Worm (Caenorhabditis elegans) whole organism, early embryonic: ENCODE results near the gene dct-16.
"Not testable (repeated sequence)": the region's sequence is repeated elsewhere in the genome, so short reads cannot be mapped to it uniquely, and the experiment has no call there.

Source experiments
- B0310.2 ChIP-seq: sonication (generic microtip); optimal IDR thresholded peaks from 2 replicates; lab custom pipeline; 2016; ENCODE audit warnings: mild to moderate bottlenecking, missing genetic modification characterization, missing compliant biosample characterization
- F13C5.2 ChIP-seq: sonication (generic microtip); optimal IDR thresholded peaks from 2 replicates; lab custom pipeline; 2017; ENCODE audit warnings: mild to moderate bottlenecking, missing genetic modification characterization, inconsistent platforms, missing compliant biosample characterization
- aly-1 ChIP-seq: sonication (generic microtip); optimal IDR thresholded peaks from 2 replicates; lab custom pipeline; 2016; ENCODE audit warnings: missing genetic modification characterization, missing compliant biosample characterization
- ama-1 ChIP-seq: fragments of 150-350 bp; optimal IDR thresholded peaks from 2 replicates; lab custom pipeline; 2014
- ceh-13 ChIP-seq: fragments of 200-800 bp; sonication (Bioruptor generic); optimal IDR thresholded peaks from 2 replicates; lab custom pipeline; 2018; ENCODE audit warnings: mild to moderate bottlenecking, missing genetic modification characterization, missing compliant biosample characterization
- ceh-36 ChIP-seq: sonication (generic microtip); optimal IDR thresholded peaks from 2 replicates; lab custom pipeline; 2016; ENCODE audit warnings: missing genetic modification characterization, inconsistent platforms, missing compliant biosample characterization
- ets-7 ChIP-seq: sonication (generic microtip); optimal IDR thresholded peaks from 2 replicates; lab custom pipeline; 2016; ENCODE audit warnings: missing genotype, missing genetic modification characterization, missing compliant biosample characterization
- flt-1 ChIP-seq: fragments of 200-800 bp; sonication (Bioruptor generic); IDR thresholded peaks from 2 replicates; pipeline ENCODE4 v1.3.6; 2022; ENCODE audit warnings: missing genetic modification characterization, missing compliant biosample characterization
- hmbx-1 ChIP-seq: sonication (generic microtip); optimal IDR thresholded peaks from 2 replicates; lab custom pipeline; 2016; ENCODE audit warnings: mild to moderate bottlenecking, missing genetic modification characterization, missing compliant biosample characterization
- hmg-4 ChIP-seq: fragments of 200-800 bp; sonication (Bioruptor generic); optimal IDR thresholded peaks from 2 replicates; lab custom pipeline; 2018; ENCODE audit warnings: mild to moderate bottlenecking, missing genetic modification characterization, missing compliant biosample characterization
- hnd-1 ChIP-seq: sonication (generic microtip); optimal IDR thresholded peaks from 2 replicates; lab custom pipeline; 2016; ENCODE audit warnings: missing genetic modification characterization, missing compliant biosample characterization
- pes-1 ChIP-seq: fragments of 200-800 bp; sonication (Bioruptor generic); IDR thresholded peaks from 2 replicates; pipeline ENCODE4 v1.3.6; 2022; ENCODE audit warnings: missing genetic modification reagents, missing genetic modification characterization, missing compliant biosample characterization
- scrt-1 ChIP-seq: fragments of 200-800 bp; sonication (Bioruptor generic); IDR thresholded peaks from 2 replicates; pipeline ENCODE4 v1.3.6; 2022; ENCODE audit warnings: missing genetic modification characterization, missing compliant biosample characterization
- sea-1 ChIP-seq: fragments of 200-800 bp; sonication (Bioruptor generic); conservative IDR thresholded peaks from 2 replicates; pipeline ENCODE4 v1.3.6; 2022; ENCODE audit warnings: missing genetic modification characterization, missing compliant biosample characterization
- tbx-11 ChIP-seq: fragments of 200-800 bp; sonication (Bioruptor generic); IDR thresholded peaks from 2 replicates; pipeline ENCODE4 v1.3.6; 2022; ENCODE audit warnings: missing genetic modification characterization, missing compliant biosample characterization
- tbx-37 ChIP-seq: fragments of 200-800 bp; sonication (Bioruptor generic); conservative IDR thresholded peaks from 2 replicates; pipeline ENCODE4 v1.3.6; 2022; ENCODE audit warnings: missing genetic modification reagents, missing genetic modification characterization, missing compliant biosample characterization
- tra-4 ChIP-seq: sonication (generic microtip); optimal IDR thresholded peaks from 2 replicates; lab custom pipeline; 2017; ENCODE audit warnings: missing genetic modification characterization, missing compliant biosample characterization

dct-16 gene

DNA sequence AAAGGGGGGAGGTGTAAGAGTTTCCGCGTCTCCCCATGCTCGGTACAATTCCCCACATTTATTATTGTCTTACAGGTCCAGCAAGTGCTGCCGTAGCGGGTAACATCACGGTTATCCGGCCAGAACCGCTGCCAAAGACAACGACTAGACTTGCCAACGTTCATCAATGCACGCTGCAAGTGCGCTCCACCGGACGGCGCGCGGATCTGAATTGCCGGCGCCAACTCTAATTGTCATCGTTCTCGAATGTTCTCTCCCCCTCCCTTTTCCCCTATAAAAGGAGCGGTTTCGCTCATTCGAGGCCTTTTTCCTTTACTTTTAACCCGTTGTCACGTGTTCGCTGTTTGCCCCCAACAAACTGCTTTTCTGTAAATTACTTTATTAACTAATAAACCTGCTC, 14.8 kb upstream of the dct-16 start, which contains the start of gene Y38H6C.8:
Y38H6C.8 (plus strand) TSS at position 301 of the 400 bp plus-strand sequence.
- TF ChIP-seq ets-7 (tag; lab: Kevin White, UChicago); hnd-1 (tag; lab: Kevin White, UChicago); sea-1: not testable (repeated sequence)

DNA sequence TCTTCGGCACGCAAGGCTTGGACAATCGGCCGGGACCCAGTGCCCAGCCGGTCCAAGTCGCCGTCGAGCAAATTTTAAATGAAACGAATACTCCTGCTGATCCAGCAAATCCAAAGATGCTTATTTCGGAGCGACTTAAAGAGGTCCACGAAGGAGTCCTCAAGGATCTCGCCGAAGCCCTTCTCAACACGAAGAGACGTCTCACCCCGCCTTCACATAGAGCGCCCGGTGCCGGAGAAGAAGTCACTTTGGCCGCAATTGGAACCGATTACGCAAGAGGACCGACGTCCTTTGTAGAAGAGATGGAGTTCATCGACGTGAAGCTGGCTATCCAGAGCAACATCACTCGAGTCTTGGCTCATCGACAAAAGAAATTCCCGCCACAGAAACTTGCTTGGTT, 10.6 kb upstream of the dct-16 start:
- TF ChIP-seq ceh-36 (no peak), scrt-1 (no peak), F13C5.2 (tag; lab: Kevin White, UChicago) (no peak), hmg-4 (GFP tag; lab: Kevin White, UChicago) (no peak), flt-1 (GFP tag; lab: Robert Waterston, UW) (no peak), tbx-11 (GFP tag; lab: Robert Waterston, UW) (no peak), pes-1 (no peak), ama-1 (no peak), B0310.2 (tag; lab: Kevin White, UChicago) (no peak), ceh-13 (GFP tag; lab: Kevin White, UChicago) (no peak), hmbx-1 (tag; lab: Kevin White, UChicago) (no peak), aly-1 (tag; lab: Kevin White, UChicago) (no peak), ets-7 (tag; lab: Kevin White, UChicago) (no peak), sea-1 (no peak), tbx-37 (GFP tag; lab: Robert Waterston, UW) (no peak), tra-4 (no peak), hnd-1 (tag; lab: Kevin White, UChicago) (no peak)

DNA sequence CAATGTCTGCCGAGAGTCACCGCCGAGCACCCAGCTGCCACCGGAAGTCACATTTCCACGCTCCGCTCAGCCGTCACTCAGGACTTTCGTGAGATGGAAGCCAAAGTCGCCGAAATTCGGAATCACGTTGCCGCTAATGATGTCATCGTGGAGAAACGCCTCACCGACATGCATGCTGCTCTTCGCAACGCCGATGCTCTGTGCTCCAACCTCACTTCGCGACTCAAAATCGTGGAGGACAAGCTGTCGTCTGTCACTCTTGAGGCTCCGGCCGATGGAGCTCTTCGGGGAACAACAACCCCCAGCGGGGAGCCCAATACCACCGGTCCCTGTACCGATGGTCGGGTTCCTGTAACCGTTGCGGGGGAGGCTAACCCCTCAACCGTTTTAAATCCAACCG, 7.7 kb upstream of the dct-16 start:
- TF ChIP-seq scrt-1 (no peak), hmbx-1 (tag; lab: Kevin White, UChicago) (no peak), tra-4 (no peak), F13C5.2 (tag; lab: Kevin White, UChicago) (no peak), hnd-1 (tag; lab: Kevin White, UChicago) (no peak), tbx-37 (GFP tag; lab: Robert Waterston, UW) (no peak), ets-7 (tag; lab: Kevin White, UChicago) (no peak), ama-1 (no peak), aly-1 (tag; lab: Kevin White, UChicago) (no peak), hmg-4 (GFP tag; lab: Kevin White, UChicago) (no peak), sea-1 (no peak), ceh-13 (GFP tag; lab: Kevin White, UChicago) (no peak), B0310.2 (tag; lab: Kevin White, UChicago) (no peak), ceh-36 (no peak), pes-1 (no peak), flt-1 (GFP tag; lab: Robert Waterston, UW) (no peak), tbx-11 (GFP tag; lab: Robert Waterston, UW) (no peak)

DNA sequence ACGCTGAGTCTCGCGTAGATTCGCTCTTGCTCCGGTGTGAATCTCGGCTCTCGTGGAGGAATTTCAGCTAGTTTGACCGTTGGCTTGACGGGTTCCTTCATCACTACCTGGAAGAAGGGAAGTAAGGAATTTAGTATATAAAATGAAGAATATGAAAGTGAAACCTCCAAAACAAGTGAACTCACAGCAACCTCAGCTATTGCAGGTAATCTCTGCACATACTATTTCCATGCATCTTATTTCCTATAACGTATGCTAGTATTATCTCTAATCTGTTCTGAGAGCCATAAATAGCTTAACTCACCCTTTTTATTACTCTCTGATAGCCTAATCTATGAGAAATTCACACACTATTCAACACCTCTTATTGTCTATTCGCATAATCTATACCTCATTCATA, 6.1 kb upstream of the dct-16 start, which contains the start of gene Y38H6C.4:
Y38H6C.4 (minus strand) TSS at position 101 of the 400 bp plus-strand sequence.
- no peak for TF ChIP-seq tra-4
- TF ChIP-seq hmg-4 (GFP tag; lab: Kevin White, UChicago) = no peak
- TF ChIP-seq scrt-1 = no peak
- no peak for TF ChIP-seq tbx-37 (GFP tag; lab: Robert Waterston, UW)
- TF ChIP-seq ama-1 = no peak
- no peak for TF ChIP-seq B0310.2 (tag; lab: Kevin White, UChicago)
- no peak for TF ChIP-seq ceh-36
- no peak for TF ChIP-seq sea-1
- TF ChIP-seq pes-1 = no peak
- no peak for TF ChIP-seq F13C5.2 (tag; lab: Kevin White, UChicago)
- no peak for TF ChIP-seq flt-1 (GFP tag; lab: Robert Waterston, UW)

DNA sequence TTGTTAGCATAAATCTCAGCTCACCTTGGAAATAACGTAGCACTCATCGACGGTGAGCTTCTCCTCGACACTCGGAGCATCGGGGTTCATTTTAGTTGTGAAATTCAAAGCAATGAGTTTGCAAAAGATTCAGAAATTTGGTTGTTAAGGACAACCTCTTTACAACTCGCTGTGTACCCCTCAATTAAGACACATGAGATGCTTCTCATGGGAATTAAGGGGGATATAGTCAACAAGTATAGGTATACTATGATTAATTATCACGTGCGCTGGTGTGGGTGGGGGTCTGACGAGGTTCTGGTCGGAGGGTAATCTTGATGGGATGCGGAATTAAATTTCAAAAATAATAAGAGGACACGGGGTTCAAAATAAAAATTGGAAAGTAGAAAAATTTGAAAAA, 1.5 kb upstream of the dct-16 start, which contains the start of gene dct-14:
dct-14 (minus strand) TSS at position 101 of the 400 bp plus-strand sequence.
- no peak for TF ChIP-seq ama-1
- no peak for TF ChIP-seq B0310.2 (tag; lab: Kevin White, UChicago)
- no peak for TF ChIP-seq hmbx-1 (tag; lab: Kevin White, UChicago)
- TF ChIP-seq tra-4 = no peak
- no peak for TF ChIP-seq sea-1
- no peak for TF ChIP-seq F13C5.2 (tag; lab: Kevin White, UChicago)
- TF ChIP-seq ets-7 (tag; lab: Kevin White, UChicago) = no peak
- no peak for TF ChIP-seq hmg-4 (GFP tag; lab: Kevin White, UChicago)
- no peak for TF ChIP-seq aly-1 (tag; lab: Kevin White, UChicago)
- no peak for TF ChIP-seq pes-1

DNA sequence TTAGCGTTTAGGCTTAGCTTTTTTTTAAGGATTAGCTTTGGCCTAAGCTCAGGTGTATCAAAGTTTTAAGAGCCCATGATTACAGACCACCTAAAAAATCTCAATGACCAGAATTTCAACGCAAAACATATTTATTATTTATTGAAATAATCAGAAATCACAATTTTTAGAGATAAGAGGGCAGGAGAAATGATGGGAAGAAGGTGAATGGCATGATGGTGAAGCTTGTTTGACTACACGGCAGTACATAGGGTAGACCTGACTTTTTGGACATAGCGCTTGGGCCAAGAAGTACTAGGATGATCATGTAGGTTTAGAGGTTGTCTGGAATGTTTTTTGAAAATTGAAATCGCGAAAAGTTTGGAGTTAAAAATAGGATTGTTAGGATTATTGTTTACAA, 785 bp upstream of the dct-16 start:
- no peak for TF ChIP-seq flt-1 (GFP tag; lab: Robert Waterston, UW)
- TF ChIP-seq hmg-4 (GFP tag; lab: Kevin White, UChicago) = no peak
- TF ChIP-seq B0310.2 (tag; lab: Kevin White, UChicago) = no peak
- no peak for TF ChIP-seq pes-1
- no peak for TF ChIP-seq tra-4
- no peak for TF ChIP-seq hmbx-1 (tag; lab: Kevin White, UChicago)
- TF ChIP-seq ama-1 = no peak
- no peak for TF ChIP-seq scrt-1
- TF ChIP-seq F13C5.2 (tag; lab: Kevin White, UChicago) = no peak
- no peak for TF ChIP-seq ets-7 (tag; lab: Kevin White, UChicago)
- no peak for TF ChIP-seq hnd-1 (tag; lab: Kevin White, UChicago)
- TF ChIP-seq tbx-11 (GFP tag; lab: Robert Waterston, UW) = no peak
- no peak for TF ChIP-seq tbx-37 (GFP tag; lab: Robert Waterston, UW)

DNA sequence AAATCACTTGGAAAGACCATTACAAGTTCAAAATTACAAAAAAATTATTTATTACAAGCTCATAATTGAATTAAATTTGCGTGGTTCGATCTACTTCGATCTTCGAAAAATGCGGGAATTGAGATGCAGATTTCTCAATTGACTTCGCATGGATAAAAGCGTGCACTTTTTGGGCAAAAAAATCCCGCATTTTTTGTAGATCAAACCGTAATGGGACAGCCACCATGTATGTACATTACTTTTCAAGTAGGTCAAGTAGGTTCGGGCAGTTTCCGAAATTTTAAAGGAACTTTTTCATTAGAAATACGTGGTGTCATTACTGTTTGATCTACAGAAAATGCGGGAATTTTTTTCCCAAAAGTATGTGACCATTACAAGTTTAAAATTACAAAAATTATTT, 1.3 kb downstream of the dct-16 start:
- TF ChIP-seq B0310.2 (tag; lab: Kevin White, UChicago) = no peak
- TF ChIP-seq hnd-1 (tag; lab: Kevin White, UChicago) = no peak
- TF ChIP-seq tbx-11 (GFP tag; lab: Robert Waterston, UW) = no peak
- TF ChIP-seq ets-7 (tag; lab: Kevin White, UChicago) = no peak
- no peak for TF ChIP-seq ceh-13 (GFP tag; lab: Kevin White, UChicago)
- TF ChIP-seq flt-1 (GFP tag; lab: Robert Waterston, UW) = no peak
- TF ChIP-seq tbx-37 (GFP tag; lab: Robert Waterston, UW) = no peak
- TF ChIP-seq pes-1 = no peak
- TF ChIP-seq sea-1 = no peak
- no peak for TF ChIP-seq scrt-1
- no peak for TF ChIP-seq hmbx-1 (tag; lab: Kevin White, UChicago)
- no peak for TF ChIP-seq ceh-36
- TF ChIP-seq tra-4 = no peak
- TF ChIP-seq hmg-4 (GFP tag; lab: Kevin White, UChicago) = no peak
- TF ChIP-seq F13C5.2 (tag; lab: Kevin White, UChicago) = no peak
- no peak for TF ChIP-seq ama-1
